Worm (Caenorhabditis elegans) whole organism, L2 larva: ENCODE results near the gene srh-72.

Experiments used
- C34F6.9 ChIP-seq: fragments of 150-350 bp; optimal IDR thresholded peaks from 2 replicates; lab custom pipeline; 2014; ENCODE audit warnings: missing biosample characterization, missing genetic modification characterization
- R02D3.7 ChIP-seq: fragments of 150-350 bp; optimal IDR thresholded peaks from 2 replicates; lab custom pipeline; 2014; ENCODE audit warnings: missing biosample characterization, missing genetic modification characterization
- ZK546.5 ChIP-seq: sonication (generic microtip); optimal IDR thresholded peaks from 2 replicates; lab custom pipeline; 2017; ENCODE audit warnings: missing biosample characterization, missing genetic modification characterization
- alr-1 ChIP-seq: fragments of 150-350 bp; optimal IDR thresholded peaks from 2 replicates; lab custom pipeline; 2014; ENCODE audit warnings: missing biosample characterization, missing genetic modification characterization
- aly-2 ChIP-seq: fragments of 150-350 bp; optimal IDR thresholded peaks from 2 replicates; lab custom pipeline; 2014; ENCODE audit warnings: missing biosample characterization, missing genetic modification characterization
- ceh-16 ChIP-seq: fragments of 150-350 bp; optimal IDR thresholded peaks from 2 replicates; lab custom pipeline; 2014; ENCODE audit warnings: missing biosample characterization, missing genetic modification characterization
- ceh-82 ChIP-seq: fragments of 150-350 bp; optimal IDR thresholded peaks from 2 replicates; lab custom pipeline; 2014; ENCODE audit warnings: missing biosample characterization, missing genetic modification characterization
- crh-2 ChIP-seq: sonication (generic microtip); optimal IDR thresholded peaks from 2 replicates; lab custom pipeline; 2017; ENCODE audit warnings: missing biosample characterization, missing genetic modification characterization
- dmd-4 ChIP-seq: sonication (generic microtip); optimal IDR thresholded peaks from 2 replicates; lab custom pipeline; 2017; ENCODE audit warnings: missing biosample characterization, missing genetic modification characterization
- egl-27 ChIP-seq: sonication (generic microtip); optimal IDR thresholded peaks from 3 replicates; lab custom pipeline; 2017; ENCODE audit warnings: missing biosample characterization, missing genetic modification reagents, missing genetic modification characterization
- fos-1 ChIP-seq: fragments of 150-350 bp; optimal IDR thresholded peaks from 2 replicates; lab custom pipeline; 2014; ENCODE audit warnings: missing biosample characterization, missing genetic modification characterization
- lin-11 ChIP-seq: fragments of 150-350 bp; sonication (generic microtip); optimal IDR thresholded peaks from 2 replicates; lab custom pipeline; 2014; ENCODE audit warnings: missing biosample characterization, missing genetic modification characterization, inconsistent platforms, mixed read lengths
- lin-13 ChIP-seq: fragments of 150-350 bp; optimal IDR thresholded peaks from 2 replicates; lab custom pipeline; 2014; ENCODE audit warnings: missing biosample characterization, missing genetic modification reagents, missing genetic modification characterization
- lin-39 ChIP-seq: fragments of 150-350 bp; optimal IDR thresholded peaks from 2 replicates; lab custom pipeline; 2014; ENCODE audit warnings: missing biosample characterization, missing genetic modification reagents, missing genetic modification characterization
- lsy-2 ChIP-seq, 2 experiments: fragments of 150-350 bp in 1 of 2; sonication (generic microtip) in 1 of 2; optimal IDR thresholded peaks; 2 replicates each; lab custom pipeline; 2014 to 2017; ENCODE audit warnings: missing biosample characterization in 2 of 2, missing genetic modification characterization in 2 of 2
- mab-5 ChIP-seq: fragments of 150-350 bp; optimal IDR thresholded peaks from 2 replicates; lab custom pipeline; 2014; ENCODE audit warnings: missing biosample characterization, missing genetic modification characterization
- mbf-1 ChIP-seq: sonication (generic microtip); optimal IDR thresholded peaks from 2 replicates; lab custom pipeline; 2017; ENCODE audit warnings: missing biosample characterization, missing genetic modification characterization
- mdl-1 ChIP-seq, 2 experiments: fragments of 150-350 bp in 1 of 2; sonication (generic microtip) in 1 of 2; optimal IDR thresholded peaks; 2 replicates each; lab custom pipeline; 2017; ENCODE audit warnings: missing biosample characterization in 2 of 2, missing genetic modification characterization in 2 of 2
- nhr-10 ChIP-seq: sonication (generic microtip); optimal IDR thresholded peaks from 2 replicates; lab custom pipeline; 2017; ENCODE audit warnings: missing biosample characterization, missing genetic modification characterization
- nhr-12 ChIP-seq: fragments of 150-350 bp; optimal IDR thresholded peaks from 2 replicates; lab custom pipeline; 2014; ENCODE audit warnings: missing biosample characterization, missing genetic modification characterization
- nhr-129 ChIP-seq: fragments of 150-350 bp; optimal IDR thresholded peaks from 2 replicates; lab custom pipeline; 2014; ENCODE audit warnings: missing biosample characterization, missing genetic modification characterization
- nhr-21 ChIP-seq: fragments of 150-350 bp; optimal IDR thresholded peaks from 2 replicates; lab custom pipeline; 2014; ENCODE audit warnings: missing biosample characterization, missing genetic modification characterization
- nhr-23 ChIP-seq: fragments of 150-350 bp; optimal IDR thresholded peaks from 2 replicates; lab custom pipeline; 2014; ENCODE audit warnings: missing biosample characterization, missing genetic modification reagents, missing genetic modification characterization
- nhr-237 ChIP-seq: fragments of 150-350 bp; optimal IDR thresholded peaks from 2 replicates; lab custom pipeline; 2014; ENCODE audit warnings: missing biosample characterization, missing genetic modification characterization
- nhr-25 ChIP-seq: fragments of 150-350 bp; sonication (generic microtip); optimal IDR thresholded peaks from 3 replicates; lab custom pipeline; 2014; ENCODE audit warnings: missing biosample characterization, missing genetic modification characterization
- nhr-6 ChIP-seq: fragments of 150-350 bp; optimal IDR thresholded peaks from 2 replicates; lab custom pipeline; 2014; ENCODE audit warnings: missing biosample characterization, missing genetic modification characterization
- nhr-77 ChIP-seq: fragments of 150-350 bp; optimal IDR thresholded peaks from 2 replicates; lab custom pipeline; 2014; ENCODE audit warnings: missing biosample characterization, missing genetic modification characterization
- skn-1 ChIP-seq: sonication (generic microtip); optimal IDR thresholded peaks from 2 replicates; lab custom pipeline; 2017; ENCODE audit warnings: missing biosample characterization, missing genetic modification characterization
- sma-3 ChIP-seq: sonication (generic microtip); optimal IDR thresholded peaks from 2 replicates; lab custom pipeline; 2016; ENCODE audit warnings: missing genetic modification reagents, missing genetic modification characterization, missing compliant biosample characterization
- sma-9 ChIP-seq, 2 experiments: fragments of 150-350 bp in 1 of 2; sonication (generic microtip) in 1 of 2; optimal IDR thresholded peaks; 2 replicates each; lab custom pipeline; 2014 to 2016; ENCODE audit warnings: missing genetic modification characterization in 2 of 2, mild to moderate bottlenecking in 1 of 2, missing biosample characterization in 1 of 2, missing compliant biosample characterization in 1 of 2, missing genetic modification reagents in 1 of 2, moderate library complexity in 1 of 2
- snpc-4 ChIP-seq: fragments of 150-350 bp; optimal IDR thresholded peaks from 2 replicates; lab custom pipeline; 2014; ENCODE audit warnings: missing biosample characterization, missing genetic modification characterization
- unc-55 ChIP-seq: fragments of 150-350 bp; sonication (generic microtip); optimal IDR thresholded peaks from 3 replicates; lab custom pipeline; 2014; ENCODE audit warnings: missing biosample characterization, missing genetic modification reagents, missing genetic modification characterization
- zag-1 ChIP-seq: fragments of 150-350 bp; optimal IDR thresholded peaks from 2 replicates; lab custom pipeline; 2014; ENCODE audit warnings: missing biosample characterization, missing genetic modification characterization
- ztf-1 ChIP-seq: fragments of 200-800 bp; sonication (Bioruptor generic); conservative IDR thresholded peaks from 2 replicates; pipeline ENCODE4 v1.3.6; 2022; ENCODE audit warnings: missing genetic modification characterization, missing compliant biosample characterization
- ztf-11 ChIP-seq: sonication (generic microtip); optimal IDR thresholded peaks from 2 replicates; lab custom pipeline; 2017; ENCODE audit warnings: missing biosample characterization, missing genetic modification characterization
- ztf-4 ChIP-seq: fragments of 150-350 bp; optimal IDR thresholded peaks from 2 replicates; lab custom pipeline; 2014; ENCODE audit warnings: missing biosample characterization, missing genetic modification characterization

Gene srh-72

ce11 chrII:1616382-1616781, 24.0 kb downstream of the srh-72 start, which contains the start of gene fbxa-165:
Gene fbxa-165, minus strand, starts transcription at chrII:1616482.
- no peak for TF ChIP-seq nhr-23 (tag; lab: Kevin White, UChicago)
- TF ChIP-seq snpc-4 (tag; lab: Kevin White, UChicago) = no peak
- no peak for TF ChIP-seq skn-1 (tag; lab: Kevin White, UChicago)
- TF ChIP-seq ceh-16 (tag; lab: Kevin White, UChicago) = no peak

DNA sequence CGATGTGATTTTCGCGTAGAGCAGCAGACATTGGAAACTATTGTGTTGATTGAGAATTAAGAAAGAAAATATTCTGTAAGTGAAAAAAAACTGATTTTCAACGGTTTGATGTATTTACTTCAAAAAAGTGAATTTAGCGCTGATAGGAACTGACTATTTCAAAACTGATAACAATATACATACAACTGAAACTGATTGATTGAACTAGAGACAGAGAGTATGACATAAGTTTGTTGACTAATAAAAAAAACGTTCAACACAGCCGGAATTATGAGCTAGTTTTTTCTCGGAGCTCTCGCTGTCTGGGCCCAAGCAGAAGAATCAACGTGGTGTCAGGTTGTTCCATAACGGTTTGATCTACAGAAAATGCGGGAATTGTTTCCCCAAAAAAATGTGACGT, 26.4 kb downstream of the srh-72 start, which contains the start of gene fbxa-164:
Gene fbxa-164, minus strand, starts transcription at position 101 of the 400 bp plus-strand sequence.
- TF ChIP-seq unc-55 (GFP tag; lab: Kevin White, UChicago) = no peak
- no peak for TF ChIP-seq lin-11 (tag; lab: Kevin White, UChicago)
- no peak for TF ChIP-seq ztf-1 (GFP tag; lab: Robert Waterston, UW)
- no peak for TF ChIP-seq nhr-77
- TF ChIP-seq alr-1 = no peak
- TF ChIP-seq ZK546.5 (tag; lab: Kevin White, UChicago) = no peak
- no peak for TF ChIP-seq egl-27 (tag; lab: Kevin White, UChicago)
- no peak for TF ChIP-seq nhr-237 (tag; lab: Kevin White, UChicago)
- TF ChIP-seq mdl-1 (tag; optimal IDR thresholded peaks at IDR 0.05; lab: Kevin White, UChicago) = no peak
- no peak for TF ChIP-seq mab-5
- TF ChIP-seq dmd-4 (tag; lab: Kevin White, UChicago) = no peak
- TF ChIP-seq ztf-4 = no peak
- no peak for TF ChIP-seq sma-3 (GFP tag; lab: Kevin White, UChicago)
- TF ChIP-seq fos-1 (tag; lab: Kevin White, UChicago) = no peak
- TF ChIP-seq lin-13 (GFP tag; lab: Kevin White, UChicago) = no peak
- TF ChIP-seq ceh-16 (tag; lab: Kevin White, UChicago) = no peak
- TF ChIP-seq nhr-23 (tag; lab: Kevin White, UChicago) = no peak

DNA sequence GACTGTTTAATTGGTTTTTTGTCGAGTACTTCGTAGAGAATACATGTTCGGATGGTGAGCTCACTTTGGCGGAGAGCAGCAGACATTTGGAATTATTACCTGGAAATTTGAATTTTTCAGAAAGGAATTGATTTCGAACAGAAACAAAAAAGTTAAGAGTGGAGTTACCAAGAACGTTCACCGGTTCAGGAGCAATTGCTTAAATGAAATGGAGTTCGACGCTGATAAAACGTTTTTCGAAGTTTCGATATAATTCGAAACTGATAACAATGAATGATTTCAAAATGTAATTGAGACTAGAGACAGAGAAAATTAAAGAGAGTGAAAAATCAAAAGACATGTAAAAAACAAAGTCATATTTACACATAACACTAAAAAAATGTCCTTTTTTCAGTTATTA, 29.8 kb downstream of the srh-72 start, which contains the start of gene fbxa-163:
Gene fbxa-163, minus strand, starts transcription at position 101 of the 400 bp plus-strand sequence.
- no peak for TF ChIP-seq nhr-10 (tag; lab: Kevin White, UChicago)
- TF ChIP-seq ZK546.5 (tag; lab: Kevin White, UChicago) = no peak
- TF ChIP-seq ceh-16 (tag; lab: Kevin White, UChicago) = no peak
- TF ChIP-seq sma-9 (GFP tag; optimal IDR thresholded peaks at IDR 0.05; lab: Kevin White, UChicago) = no peak
- no peak for TF ChIP-seq sma-9 (tag; optimal IDR thresholded peaks at IDR 0.05; lab: Kevin White, UChicago)
- TF ChIP-seq C34F6.9 = no peak
- TF ChIP-seq nhr-21 (tag; lab: Kevin White, UChicago) = no peak
- TF ChIP-seq snpc-4 (tag; lab: Kevin White, UChicago) = no peak
- TF ChIP-seq nhr-12 (tag; lab: Kevin White, UChicago) = no peak

ce11 chrII:1608915-1609314, 31.5 kb downstream of the srh-72 start:
- TF ChIP-seq ztf-11 (tag; lab: Kevin White, UChicago) (no peak), nhr-237 (tag; lab: Kevin White, UChicago) (no peak), crh-2 (tag; lab: Kevin White, UChicago) (peak; percentile 3), fos-1 (tag; lab: Kevin White, UChicago) (peak; percentile 59)

- TF ChIP-seq fos-1 (tag; lab: Kevin White, UChicago) (peak; percentile 71), nhr-12 (tag; lab: Kevin White, UChicago) (no peak)
These were observed 32.8 kb downstream of the srh-72 start for ce11 chrII:1607575-1607974.

DNA sequence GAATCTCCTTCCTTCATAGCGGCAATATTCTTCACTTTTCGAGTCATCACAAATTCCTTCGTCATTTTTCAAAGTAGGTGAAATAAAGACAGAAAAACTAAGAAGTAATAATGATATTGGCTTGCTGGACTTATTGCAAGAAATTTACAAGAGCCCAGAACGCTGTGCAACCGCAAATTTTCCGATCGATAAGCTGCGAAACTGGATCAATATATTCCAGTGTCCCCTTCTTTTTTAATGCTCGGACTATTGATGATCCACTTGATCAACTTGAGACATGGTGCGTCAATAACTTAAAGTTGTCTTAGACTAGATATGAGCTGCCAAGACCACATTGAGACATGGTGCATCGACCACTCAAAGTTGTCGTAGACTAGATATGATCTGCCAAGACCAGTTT, 34.3 kb downstream of the srh-72 start, which contains the start of gene bath-33:
Gene bath-33, minus strand, starts transcription at position 101 of the 400 bp plus-strand sequence.
- TF ChIP-seq lsy-2 (tag; optimal IDR thresholded peaks at IDR 0.05; lab: Kevin White, UChicago) (no peak), aly-2 (no peak), nhr-6 (tag; lab: Kevin White, UChicago) (no peak), zag-1 (tag; lab: Kevin White, UChicago) (no peak), fos-1 (tag; lab: Kevin White, UChicago) (no peak), sma-3 (GFP tag; lab: Kevin White, UChicago) (no peak), mbf-1 (tag; lab: Kevin White, UChicago) (no peak), nhr-25 (tag; lab: Kevin White, UChicago) (no peak), ZK546.5 (tag; lab: Kevin White, UChicago) (no peak), lin-39 (tag; lab: Kevin White, UChicago) (no peak), ceh-82 (tag; lab: Kevin White, UChicago) (no peak), C34F6.9 (no peak), nhr-129 (tag; lab: Kevin White, UChicago) (no peak), nhr-77 (no peak), R02D3.7 (tag; lab: Kevin White, UChicago) (no peak)
